Fruit fly (Drosophila melanogaster) whole organism, embryonic: Measurements from ENCODE around the gene faf.

Source experiments
- Adf1 ChIP-seq: fragments of 200-800 bp; sonication (Bioruptor generic); IDR thresholded peaks from 2 replicates; pipeline ENCODE4 v1.3.6; 2022; ENCODE audit warnings: missing biosample characterization, missing genetic modification characterization
- BEAF-32 ChIP-seq: fragments of 200-800 bp; sonication (Bioruptor generic); optimal IDR thresholded peaks from 3 replicates; lab custom pipeline; 2017; ENCODE audit warnings: missing biosample characterization, missing genetic modification characterization, mild to moderate bottlenecking, moderate library complexity, missing genetic modification reagents
- CG10267 ChIP-seq: fragments of 200-800 bp; sonication (Bioruptor generic); optimal IDR thresholded peaks from 2 replicates; lab custom pipeline; 2018; ENCODE audit warnings: missing biosample characterization, mild to moderate bottlenecking, missing genetic modification characterization, moderate library complexity
- CG10366 ChIP-seq: fragments of 200-800 bp; sonication (Bioruptor generic); IDR thresholded peaks from 2 replicates; pipeline ENCODE4 v1.3.6; 2022; ENCODE audit warnings: missing biosample characterization, missing genetic modification characterization
- CG14710 ChIP-seq: fragments of 200-800 bp; sonication (Bioruptor generic); optimal IDR thresholded peaks from 3 replicates; lab custom pipeline; 2019; ENCODE audit warnings: missing biosample characterization, mild to moderate bottlenecking, missing genetic modification characterization, moderate library complexity
- CG1647 ChIP-seq: fragments of 200-800 bp; sonication (Bioruptor generic); optimal IDR thresholded peaks from 3 replicates; lab custom pipeline; 2016; ENCODE audit warnings: missing biosample characterization, missing genetic modification characterization
- CG17829 ChIP-seq: fragments of 200-800 bp; optimal IDR thresholded peaks from 2 replicates; lab custom pipeline; 2019; ENCODE audit warnings: missing biosample characterization, mild to moderate bottlenecking, missing genetic modification characterization, moderate library complexity
- CG18764 ChIP-seq: fragments of 200-800 bp; sonication (Bioruptor generic); optimal IDR thresholded peaks from 3 replicates; lab custom pipeline; 2016; ENCODE audit warnings: missing biosample characterization, missing genetic modification characterization
- CG2116 ChIP-seq: fragments of 200-800 bp; sonication (Bioruptor generic); optimal IDR thresholded peaks from 3 replicates; lab custom pipeline; 2018; ENCODE audit warnings: missing biosample characterization, mild to moderate bottlenecking, missing genetic modification characterization
- CG2120 ChIP-seq: fragments of 200-800 bp; sonication (Bioruptor generic); optimal IDR thresholded peaks from 3 replicates; lab custom pipeline; 2016; ENCODE audit warnings: missing biosample characterization, missing genetic modification characterization
- CG30431 ChIP-seq: fragments of 200-800 bp; sonication (Bioruptor generic); optimal IDR thresholded peaks from 2 replicates; lab custom pipeline; 2017; ENCODE audit warnings: missing biosample characterization, missing genetic modification characterization
- CG34224 ChIP-seq: fragments of 200-800 bp; sonication (Bioruptor generic); IDR thresholded peaks from 3 replicates; pipeline ENCODE4 v1.3.6; 2022; ENCODE audit warnings: missing biosample characterization, missing genetic modification characterization; ENCODE audit not compliant: partially characterized antibody
- CG42726 ChIP-seq: fragments of 200-800 bp; sonication (Bioruptor generic); IDR thresholded peaks from 2 replicates; pipeline ENCODE4 v1.3.6; 2022; ENCODE audit warnings: missing biosample characterization, missing genetic modification characterization; ENCODE audit not compliant: partially characterized antibody
- CG4854 ChIP-seq: fragments of 200-800 bp; sonication (Bioruptor generic); optimal IDR thresholded peaks from 2 replicates; lab custom pipeline; 2016; ENCODE audit warnings: missing biosample characterization, missing genetic modification characterization, inconsistent platforms
- CG6175 ChIP-seq: fragments of 200-800 bp; sonication (Bioruptor generic); IDR thresholded peaks from 3 replicates; pipeline ENCODE4 v1.3.6; 2022; ENCODE audit warnings: missing biosample characterization, missing genetic modification characterization
- CG6683 ChIP-seq: fragments of 200-800 bp; sonication (Bioruptor generic); optimal IDR thresholded peaks from 2 replicates; lab custom pipeline; 2017; ENCODE audit warnings: missing biosample characterization, mild to moderate bottlenecking, missing genetic modification characterization, missing genetic modification reagents
- CG7928 ChIP-seq: fragments of 200-800 bp; sonication (Bioruptor generic); optimal IDR thresholded peaks from 2 replicates; lab custom pipeline; 2017; ENCODE audit warnings: missing biosample characterization, mild to moderate bottlenecking, missing genetic modification characterization
- CG8388 ChIP-seq: fragments of 200-800 bp; sonication (Bioruptor generic); optimal IDR thresholded peaks from 2 replicates; lab custom pipeline; 2019; ENCODE audit warnings: missing biosample characterization, mild to moderate bottlenecking, missing genetic modification characterization, moderate library complexity
- E2f2 ChIP-seq: fragments of 200-800 bp; sonication (Bioruptor generic); IDR thresholded peaks from 2 replicates; pipeline ENCODE4 v1.3.6; 2022; ENCODE audit warnings: missing biosample characterization, missing genetic modification characterization
- Ets97D ChIP-seq: fragments of 200-800 bp; sonication (Bioruptor generic); optimal IDR thresholded peaks from 3 replicates; lab custom pipeline; 2016; ENCODE audit warnings: missing biosample characterization, missing genetic modification characterization
- H2.0 ChIP-seq: fragments of 200-800 bp; sonication (Bioruptor generic); IDR thresholded peaks from 2 replicates; pipeline ENCODE4 v1.3.6; 2022; ENCODE audit warnings: missing biosample characterization, missing genetic modification characterization
- HLH4C ChIP-seq: fragments of 200-800 bp; sonication (Bioruptor generic); IDR thresholded peaks from 3 replicates; pipeline ENCODE4 v1.3.6; 2022; ENCODE audit warnings: missing biosample characterization, missing genetic modification characterization; ENCODE audit not compliant: partially characterized antibody
- HmgD ChIP-seq: fragments of 200-800 bp; sonication (Bioruptor generic); optimal IDR thresholded peaks from 3 replicates; lab custom pipeline; 2016; ENCODE audit warnings: missing biosample characterization, missing genetic modification characterization
- Hr78 ChIP-seq, 2 experiments: fragments of 200-800 bp in 1 of 2; fragments of >200 bp in 1 of 2; sonication (Bioruptor generic) in 1 of 2; optimal IDR thresholded peaks; 2 replicates each; lab custom pipeline; 2017 to 2019; ENCODE audit warnings: missing biosample characterization in 2 of 2, missing genetic modification characterization in 2 of 2, mild to moderate bottlenecking in 1 of 2, moderate library complexity in 1 of 2
- Lpt ChIP-seq: fragments of >200 bp; optimal IDR thresholded peaks from 2 replicates; lab custom pipeline; 2018; ENCODE audit warnings: missing biosample characterization, missing genetic modification characterization
- MBD-R2 ChIP-seq: fragments of 200-800 bp; sonication (Bioruptor generic); IDR thresholded peaks from 2 replicates; pipeline ENCODE4 v1.3.6; 2022; ENCODE audit warnings: missing biosample characterization, missing genetic modification characterization
- MESR4 ChIP-seq: fragments of 200-800 bp; sonication (Bioruptor generic); optimal IDR thresholded peaks from 2 replicates; lab custom pipeline; 2018; ENCODE audit warnings: missing biosample characterization, mild to moderate bottlenecking, missing genetic modification characterization, moderate library complexity
- Myb ChIP-seq: fragments of 200-800 bp; sonication (Bioruptor generic); optimal IDR thresholded peaks from 2 replicates; lab custom pipeline; 2016; ENCODE audit warnings: missing biosample characterization, missing genetic modification characterization
- Nf-YC ChIP-seq: fragments of 200-800 bp; optimal IDR thresholded peaks from 3 replicates; lab custom pipeline; 2019; ENCODE audit warnings: missing biosample characterization, mild to moderate bottlenecking, missing genetic modification characterization, moderate library complexity
- Opbp ChIP-seq: fragments of 200-800 bp; sonication (Bioruptor generic); IDR thresholded peaks from 3 replicates; pipeline ENCODE4 v1.3.6; 2022; ENCODE audit warnings: missing biosample characterization, missing genetic modification characterization; ENCODE audit not compliant: partially characterized antibody
- Spps ChIP-seq: fragments of 200-800 bp; sonication (Bioruptor generic); optimal IDR thresholded peaks from 2 replicates; lab custom pipeline; 2018; ENCODE audit warnings: missing biosample characterization, mild to moderate bottlenecking, missing genetic modification characterization
- amos ChIP-seq: fragments of 200-800 bp; sonication (Bioruptor generic); IDR thresholded peaks from 2 replicates; pipeline ENCODE4 v1.3.6; 2022; ENCODE audit warnings: missing biosample characterization, missing genetic modification characterization; ENCODE audit not compliant: partially characterized antibody
- ato ChIP-seq: fragments of 200-800 bp; sonication (Bioruptor generic); IDR thresholded peaks from 2 replicates; pipeline ENCODE4 v1.3.6; 2022; ENCODE audit warnings: missing biosample characterization, missing genetic modification characterization; ENCODE audit not compliant: partially characterized antibody
- bigmax ChIP-seq: fragments of 200-800 bp; sonication (Bioruptor generic); optimal IDR thresholded peaks from 2 replicates; lab custom pipeline; 2018; ENCODE audit warnings: missing biosample characterization, mild to moderate bottlenecking, missing genetic modification characterization
- bsh ChIP-seq, 2 experiments: fragments of 200-800 bp; sonication (Bioruptor generic); optimal IDR thresholded peaks; 2 replicates each; lab custom pipeline; 2017 to 2018; ENCODE audit warnings: mild to moderate bottlenecking in 2 of 2, missing biosample characterization in 2 of 2, missing genetic modification characterization in 2 of 2, moderate library complexity in 1 of 2
- crp ChIP-seq, 2 experiments: fragments of 200-800 bp; sonication (Bioruptor generic); optimal IDR thresholded peaks; 2 replicates in 1 of 2; 3 replicates in 1 of 2; lab custom pipeline; 2017; ENCODE audit warnings: missing biosample characterization in 2 of 2, missing genetic modification characterization in 2 of 2, mild to moderate bottlenecking in 1 of 2, moderate library complexity in 1 of 2
- dm ChIP-seq: fragments of 200-800 bp; sonication (Bioruptor generic); optimal IDR thresholded peaks from 3 replicates; lab custom pipeline; 2016; ENCODE audit warnings: missing biosample characterization, missing genetic modification characterization
- lab ChIP-seq: fragments of 200-800 bp; sonication (Bioruptor generic); optimal IDR thresholded peaks from 3 replicates; lab custom pipeline; 2017; ENCODE audit warnings: missing biosample characterization, missing genetic modification characterization, mild to moderate bottlenecking, moderate library complexity, missing genetic modification reagents
- nom ChIP-seq: fragments of 200-800 bp; sonication (Bioruptor generic); optimal IDR thresholded peaks from 2 replicates; lab custom pipeline; 2017; ENCODE audit warnings: missing biosample characterization, missing genetic modification characterization, mild to moderate bottlenecking, moderate library complexity, missing genetic modification reagents
- pan ChIP-seq, 4 experiments: fragments of >200 bp in 3 of 4; fragments of 200-800 bp in 1 of 4; sonication (Bioruptor generic) in 1 of 4; optimal IDR thresholded peaks in 3 of 4; IDR thresholded peaks in 1 of 4; 2 replicates each; pipeline versions ENCODE4 v1.3.6 to Lab custom; 2017 to 2022; ENCODE audit warnings: missing biosample characterization in 2 of 4, missing genetic modification characterization in 2 of 4, mixed read lengths in 1 of 4
- psq ChIP-seq: fragments of 200-800 bp; sonication (Bioruptor generic); optimal IDR thresholded peaks from 2 replicates; lab custom pipeline; 2017; ENCODE audit warnings: missing biosample characterization, missing genetic modification characterization
- sima ChIP-seq: fragments of 200-800 bp; sonication (Bioruptor generic); optimal IDR thresholded peaks from 2 replicates; lab custom pipeline; 2016; ENCODE audit warnings: missing biosample characterization, missing genetic modification characterization
- sqz ChIP-seq: fragments of 200-800 bp; sonication (Bioruptor generic); optimal IDR thresholded peaks from 3 replicates; lab custom pipeline; 2018; ENCODE audit warnings: missing biosample characterization, mild to moderate bottlenecking, missing genetic modification characterization
- stc ChIP-seq: fragments of 200-800 bp; sonication (Bioruptor generic); IDR thresholded peaks from 2 replicates; pipeline ENCODE4 v1.3.6; 2022; ENCODE audit warnings: missing biosample characterization, missing genetic modification characterization
- unc-4 ChIP-seq: fragments of 200-800 bp; sonication (Bioruptor generic); IDR thresholded peaks from 2 replicates; pipeline ENCODE4 v1.3.6; 2022; ENCODE audit warnings: missing biosample characterization, missing genetic modification characterization; ENCODE audit not compliant: partially characterized antibody
- zen ChIP-seq: fragments of 200-800 bp; sonication (Bioruptor generic); optimal IDR thresholded peaks from 3 replicates; lab custom pipeline; 2018; ENCODE audit warnings: missing biosample characterization, mild to moderate bottlenecking, missing genetic modification characterization, moderate library complexity

faf gene

DNA sequence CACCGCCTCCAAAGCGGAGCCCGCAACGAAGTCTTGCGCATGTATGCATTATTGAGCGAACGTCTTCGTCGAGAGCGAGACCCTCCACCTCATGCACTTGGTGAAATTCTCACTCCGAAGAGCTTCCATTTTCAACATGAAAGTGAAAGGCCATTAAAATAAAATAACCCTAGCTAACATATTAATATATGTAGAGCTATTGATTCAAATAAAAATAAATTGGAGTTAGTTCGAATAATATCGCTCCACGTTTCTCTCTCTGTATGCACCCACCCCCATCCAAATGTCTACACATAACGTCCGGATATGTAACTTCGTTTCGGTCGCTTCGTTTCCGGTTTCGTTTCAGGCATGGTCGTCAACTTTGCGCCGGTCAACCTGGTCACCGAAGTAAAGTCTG lies 35.5 kb upstream of the faf start (continued):
- TF ChIP-seq pan (optimal IDR thresholded peaks at IDR 0.05; lab: Kevin White, UChicago) = no peak
- TF ChIP-seq pan (GFP tag; optimal IDR thresholded peaks at IDR 0.05 in 1 of 2, IDR thresholded peaks at IDR 0.05 in 1 of 2) = peak in 1 of 2 experiments; percentile 19
- no peak for TF ChIP-seq CG1647 (GFP tag; lab: Kevin White, UChicago)

dm6 chr3R:31743279-31743678 lies 33.5 kb upstream of the faf start, which contains the start of gene Tbca:
Tbca (plus strand) TSS chr3R:31743490.
- TF ChIP-seq Myb (GFP tag; lab: Kevin White, UChicago) (peak; percentile 87), CG2120 (GFP tag; lab: Kevin White, UChicago) (no peak), Lpt (GFP tag; lab: Kevin White, UChicago) (no peak), bigmax (GFP tag; lab: Kevin White, UChicago) (no peak), BEAF-32 (peak; percentile 68), crp (GFP tag; optimal IDR thresholded peaks at IDR 0.05; lab: Kevin White, UChicago) (peak in 1 of 2 experiments; percentile 59), E2f2 (peak; percentile 98), CG42726 (GFP tag; lab: Robert Waterston, UW) (peak; percentile 31; the same call in 1 of the 2 replicates), lab (GFP tag; lab: Kevin White, UChicago) (no peak), H2.0 (no peak), zen (no peak), CG2116 (GFP tag; lab: Kevin White, UChicago) (peak; percentile 45), MBD-R2 (GFP tag; lab: Robert Waterston, UW) (peak; percentile 64; the same call in 1 of the 2 replicates), sima (GFP tag; lab: Kevin White, UChicago) (no peak), amos (GFP tag; lab: Robert Waterston, UW) (peak; percentile 79), unc-4 (peak; percentile 24; the same call in 1 of the 2 replicates), psq (no peak), CG18764 (GFP tag; lab: Kevin White, UChicago) (no peak), sqz (GFP tag; lab: Kevin White, UChicago) (peak; percentile 92), HmgD (GFP tag; lab: Kevin White, UChicago) (no peak), CG14710 (tag; lab: Kevin White, UChicago) (peak; percentile 22), HLH4C (GFP tag; lab: Robert Waterston, UW) (no peak; the same call in 2 of the 3 replicates), CG6683 (GFP tag; lab: Kevin White, UChicago) (no peak), CG34224 (peak; percentile 63; the same call in 2 of the 3 replicates), CG6175 (no peak), CG8388 (GFP tag; lab: Kevin White, UChicago) (peak; percentile 48), Nf-YC (tag; lab: Kevin White, UChicago) (no peak), CG17829 (tag; lab: Kevin White, UChicago) (peak; percentile 9), CG7928 (GFP tag; lab: Kevin White, UChicago) (peak; percentile 84), Spps (tag; lab: Kevin White, UChicago) (no peak), nom (GFP tag; lab: Kevin White, UChicago) (peak; percentile 3), CG4854 (GFP tag; lab: Kevin White, UChicago) (peak; percentile 87), ato (GFP tag; lab: Robert Waterston, UW) (peak; percentile 52; the same call in 1 of the 2 replicates), MESR4 (GFP tag; lab: Kevin White, UChicago) (peak; percentile 64), dm (GFP tag; lab: Kevin White, UChicago) (no peak), Ets97D (GFP tag; lab: Kevin White, UChicago) (peak; percentile 44), bsh (GFP tag; optimal IDR thresholded peaks at IDR 0.05; lab: Kevin White, UChicago) (no peak), CG30431 (GFP tag; lab: Kevin White, UChicago) (no peak), CG10267 (tag; lab: Kevin White, UChicago) (peak; percentile 43), Hr78 (GFP tag; optimal IDR thresholded peaks at IDR 0.05; lab: Kevin White, UChicago) (no peak), Opbp (peak; percentile 55; the same call in 1 of the 3 replicates), CG10366 (GFP tag; lab: Robert Waterston, UW) (no peak), stc (GFP tag; lab: Robert Waterston, UW) (no peak), Adf1 (GFP tag; lab: Robert Waterston, UW) (no peak)
